Fruit fly (Drosophila melanogaster): Measurements from ENCODE around the gene Trf2.

Gene Trf2

DNA sequence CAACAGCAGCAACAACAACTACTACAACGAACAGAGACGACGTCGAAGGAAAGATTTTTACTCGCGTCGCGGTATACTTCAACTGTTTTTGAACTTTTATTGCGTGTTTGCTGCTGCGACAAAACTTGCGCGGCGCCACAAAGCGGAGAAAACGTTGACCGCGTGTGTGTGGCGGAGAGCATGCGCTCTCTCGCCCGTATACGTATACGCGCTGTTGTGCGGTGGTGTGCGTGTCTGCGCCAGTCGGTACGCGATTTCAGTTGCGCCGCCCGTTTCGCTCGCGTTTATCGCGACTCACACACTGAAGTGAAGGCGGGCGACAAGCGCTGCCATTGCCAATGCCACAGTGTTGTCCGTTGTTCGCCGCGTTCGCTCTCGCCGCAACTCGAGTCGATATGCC is 721 bp downstream of the Trf2 start (continued):
- TF ChIP-seq br (optimal IDR thresholded peaks at IDR 0.05): no peak
- peak; percentile 80; the same call in 1 of the 2 replicates for TF ChIP-seq CG16779 (GFP tag; IDR thresholded peaks at IDR 0.05)
- no peak for TF ChIP-seq pan (optimal IDR thresholded peaks at IDR 0.05)
- peak in 1 of 2 experiments; percentile 69 for TF ChIP-seq pan (GFP tag; optimal IDR thresholded peaks at IDR 0.05 in 1 of 2, IDR thresholded peaks at IDR 0.05 in 1 of 2)
- peak; percentile 78 for TF ChIP-seq ewg (GFP tag; optimal IDR thresholded peaks at IDR 0.05)
- peak; percentile 5 for TF ChIP-seq Bteb2 (GFP tag; optimal IDR thresholded peaks at IDR 0.05)
- TF ChIP-seq CG14860 (GFP tag; IDR thresholded peaks at IDR 0.05; ENCODE audit: partially characterized antibody): no peak
- TF ChIP-seq CG6254 (GFP tag; optimal IDR thresholded peaks at IDR 0.05): no peak
- peak in 1 of 2 experiments; percentile 33 for TF ChIP-seq Hr51 (GFP tag; optimal IDR thresholded peaks at IDR 0.05)
- peak; percentile 31 for TF ChIP-seq CG4707 (GFP tag; optimal IDR thresholded peaks at IDR 0.05)
- TF ChIP-seq en (GFP tag; optimal IDR thresholded peaks at IDR 0.05): no peak
- TF ChIP-seq PHDP (tag; optimal IDR thresholded peaks at IDR 0.05): peak; percentile 72
- no peak for TF ChIP-seq Myb (GFP tag; optimal IDR thresholded peaks at IDR 0.05)
- peak; percentile 39; the same call in 1 of the 2 replicates for TF ChIP-seq sens-2 (GFP tag; IDR thresholded peaks at IDR 0.05)
- peak; percentile 29; the same call in 1 of the 2 replicates for TF ChIP-seq CG10366 (GFP tag; IDR thresholded peaks at IDR 0.05)
- peak; percentile 86 for TF ChIP-seq Rfx (GFP tag; IDR thresholded peaks at IDR 0.05)
- peak in 1 of 2 experiments; percentile 66 for TF ChIP-seq Trl (optimal IDR thresholded peaks at IDR 0.05)
- no peak for TF ChIP-seq Trl (GFP tag; optimal IDR thresholded peaks at IDR 0.05)
- TF ChIP-seq CG14667 (GFP tag; IDR thresholded peaks at IDR 0.05): no peak
- peak; percentile 77; the same call in 2 of the 3 replicates for TF ChIP-seq Optix (GFP tag; IDR thresholded peaks at IDR 0.05)
- peak; percentile 58 for TF ChIP-seq peb (GFP tag; IDR thresholded peaks at IDR 0.05)
- no peak for TF ChIP-seq Fer3 (tag; optimal IDR thresholded peaks at IDR 0.05)
- TF ChIP-seq zf30C (GFP tag; optimal IDR thresholded peaks at IDR 0.05): peak; percentile 50
- TF ChIP-seq Usf (GFP tag; optimal IDR thresholded peaks at IDR 0.05): no peak
- peak; percentile 63 for TF ChIP-seq CG10431 (GFP tag; optimal IDR thresholded peaks at IDR 0.05)
- peak; percentile 61 for TF ChIP-seq pros (GFP tag; optimal IDR thresholded peaks at IDR 0.05)
- TF ChIP-seq CG13775 (GFP tag; optimal IDR thresholded peaks at IDR 0.05): no peak
- 0 out of 2 replicates have a peak, but pooled peaks have one; percentile 28 for TF ChIP-seq Poxn (GFP tag; IDR thresholded peaks at IDR 0.05)
- TF ChIP-seq Pdp1 (GFP tag; optimal IDR thresholded peaks at IDR 0.05): peak in 1 of 2 experiments; percentile 34
- TF ChIP-seq wek (GFP tag; optimal IDR thresholded peaks at IDR 0.05): peak; percentile 61
- peak; percentile 97 for TF ChIP-seq CG34376 (GFP tag; optimal IDR thresholded peaks at IDR 0.05)

DNA sequence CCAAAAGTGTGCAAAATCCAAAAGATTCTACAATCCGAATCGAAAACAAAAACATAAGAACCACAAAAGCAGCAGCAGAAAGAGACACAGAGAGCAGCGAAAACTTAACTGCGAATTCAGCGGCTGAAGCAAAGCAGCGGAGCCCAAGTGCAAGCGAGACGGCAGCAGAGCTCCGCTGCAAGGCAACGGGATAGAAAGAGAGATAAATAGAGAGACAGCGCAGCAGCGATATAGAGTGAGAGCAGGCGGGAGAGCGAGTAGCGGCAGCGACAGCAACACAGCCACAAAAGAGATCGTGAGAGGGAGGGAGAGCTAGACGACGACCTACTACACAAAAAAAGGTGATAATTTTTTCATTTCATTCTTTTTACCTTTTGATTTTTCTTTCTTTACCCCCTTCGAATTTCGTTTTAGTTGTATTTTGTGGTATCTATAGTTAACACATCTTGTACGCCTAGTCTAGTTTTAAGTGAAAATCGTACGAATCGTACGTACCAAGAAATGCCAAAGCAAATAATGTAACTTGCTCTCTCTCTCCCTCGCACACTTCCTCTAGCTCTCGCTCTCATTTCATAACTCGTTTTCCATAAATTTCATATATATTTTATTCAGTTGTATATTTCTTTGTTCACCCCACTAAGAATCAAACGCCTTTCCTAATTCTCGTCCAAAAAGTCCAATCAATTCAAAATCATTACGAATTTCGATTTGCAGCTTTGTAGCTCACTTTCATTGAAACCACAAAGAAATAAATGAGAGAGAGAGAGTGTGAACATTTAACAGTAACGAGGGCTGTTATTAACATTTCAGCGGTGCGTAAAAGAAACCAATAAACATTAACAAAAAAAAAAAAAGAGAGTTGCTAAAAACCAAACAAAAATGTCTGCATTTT is 1.5 kb downstream of the Trf2 start:
- TF ChIP-seq NK7.1 (GFP tag; optimal IDR thresholded peaks at IDR 0.05) (no peak), CG17612 (GFP tag; IDR thresholded peaks at IDR 0.05) (no peak), lov (optimal IDR thresholded peaks at IDR 0.05) (no peak), lov (GFP tag; IDR thresholded peaks at IDR 0.05) (peak; percentile 63; the same call in 1 of the 3 replicates), CG2199 (GFP tag; IDR thresholded peaks at IDR 0.05) (0 out of 3 replicates have a peak, but pooled peaks have one; percentile 7), Vsx1 (GFP tag; optimal IDR thresholded peaks at IDR 0.05) (no peak), kay (GFP tag; optimal IDR thresholded peaks at IDR 0.05) (no peak), D19A (tag; optimal IDR thresholded peaks at IDR 0.05) (no peak), Taf1 (GFP tag; IDR thresholded peaks at IDR 0.05) (no peak), E2f1 (GFP tag; IDR thresholded peaks at IDR 0.05) (no peak), unpg (GFP tag; optimal IDR thresholded peaks at IDR 0.05) (no peak), CG10959 (GFP tag; IDR thresholded peaks at IDR 0.05) (no peak), GATAe (GFP tag; conservative IDR thresholded peaks at IDR 0.05) (no peak), tx (GFP tag; optimal IDR thresholded peaks at IDR 0.05) (no peak), wdn (GFP tag; IDR thresholded peaks at IDR 0.05) (peak; percentile 7; the same call in 1 of the 2 replicates), Eip74EF (GFP tag; optimal IDR thresholded peaks at IDR 0.05) (no peak), CG10654 (GFP tag; optimal IDR thresholded peaks at IDR 0.05) (no peak), ab (GFP tag; optimal IDR thresholded peaks at IDR 0.05) (no peak), CG11696 (GFP tag; IDR thresholded peaks at IDR 0.05) (peak; percentile 42; the same call in 1 of the 2 replicates), esg (GFP tag; conservative IDR thresholded peaks at IDR 0.05) (no peak)

All from whole organism, embryonic.